Fruit fly (Drosophila melanogaster) whole organism, embryonic: ENCODE data around the gene TH1.

Experiments used
- CG1024 ChIP-seq: fragments of 200-800 bp; sonication (Bioruptor generic); IDR thresholded peaks from 2 replicates; pipeline ENCODE4 v1.3.6; 2022; ENCODE audit warnings: missing biosample characterization, missing genetic modification characterization
- CG11085 ChIP-seq: fragments of 200-800 bp; sonication (Bioruptor generic); IDR thresholded peaks from 2 replicates; pipeline ENCODE4 v1.3.6; 2022; ENCODE audit warnings: missing biosample characterization, missing genetic modification characterization
- CG12071 ChIP-seq: fragments of 200-800 bp; sonication (Bioruptor generic); optimal IDR thresholded peaks from 3 replicates; lab custom pipeline; 2018; ENCODE audit warnings: missing biosample characterization, mild to moderate bottlenecking, missing genetic modification characterization
- CG13624 ChIP-seq: fragments of 200-800 bp; sonication (Bioruptor generic); optimal IDR thresholded peaks from 2 replicates; lab custom pipeline; 2016; ENCODE audit warnings: missing biosample characterization, missing genetic modification characterization
- CG14710 ChIP-seq: fragments of 200-800 bp; sonication (Bioruptor generic); optimal IDR thresholded peaks from 3 replicates; lab custom pipeline; 2019; ENCODE audit warnings: missing biosample characterization, mild to moderate bottlenecking, missing genetic modification characterization, moderate library complexity
- CG17385 ChIP-seq: fragments of 200-800 bp; sonication (Bioruptor generic); optimal IDR thresholded peaks from 3 replicates; lab custom pipeline; 2018; ENCODE audit warnings: missing biosample characterization, mild to moderate bottlenecking, missing genetic modification characterization
- CG17802 ChIP-seq: fragments of 200-800 bp; sonication (Bioruptor generic); optimal IDR thresholded peaks from 2 replicates; lab custom pipeline; 2018; ENCODE audit warnings: missing biosample characterization, mild to moderate bottlenecking, missing genetic modification characterization, moderate library complexity
- CG31388 ChIP-seq: fragments of 200-800 bp; sonication (Bioruptor generic); optimal IDR thresholded peaks from 2 replicates; lab custom pipeline; 2016; ENCODE audit warnings: missing biosample characterization, missing genetic modification characterization
- CG6683 ChIP-seq: fragments of 200-800 bp; sonication (Bioruptor generic); optimal IDR thresholded peaks from 2 replicates; lab custom pipeline; 2017; ENCODE audit warnings: missing biosample characterization, mild to moderate bottlenecking, missing genetic modification characterization, missing genetic modification reagents
- CG7357 ChIP-seq: fragments of 200-800 bp; sonication (Bioruptor generic); IDR thresholded peaks from 3 replicates; pipeline ENCODE4 v1.3.6; 2022; ENCODE audit warnings: missing biosample characterization, missing genetic modification characterization
- CG7839 ChIP-seq: fragments of 200-800 bp; sonication (Bioruptor generic); optimal IDR thresholded peaks from 3 replicates; lab custom pipeline; 2018; ENCODE audit warnings: missing biosample characterization, mild to moderate bottlenecking, missing genetic modification characterization, moderate library complexity
- CG8089 ChIP-seq: fragments of 200-800 bp; sonication (Bioruptor generic); optimal IDR thresholded peaks from 3 replicates; lab custom pipeline; 2016; ENCODE audit warnings: missing biosample characterization, missing genetic modification characterization
- CG8290 ChIP-seq, 3 experiments: fragments of 200-800 bp; sonication (Bioruptor generic); optimal IDR thresholded peaks; 2 replicates each; lab custom pipeline; 2016 to 2019; ENCODE audit warnings: missing biosample characterization in 3 of 3, missing genetic modification characterization in 3 of 3, mild to moderate bottlenecking in 2 of 3, moderate library complexity in 1 of 3
- Camta ChIP-seq: fragments of 200-800 bp; sonication (Bioruptor generic); optimal IDR thresholded peaks from 2 replicates; lab custom pipeline; 2016; ENCODE audit warnings: missing biosample characterization, missing genetic modification characterization
- Dp ChIP-seq: fragments of 200-800 bp; sonication (Bioruptor generic); optimal IDR thresholded peaks from 2 replicates; lab custom pipeline; 2018; ENCODE audit warnings: missing biosample characterization, mild to moderate bottlenecking, missing genetic modification characterization, moderate library complexity
- Dref ChIP-seq: fragments of 200-800 bp; sonication (Bioruptor generic); IDR thresholded peaks from 2 replicates; pipeline ENCODE4 v1.3.6; 2022; ENCODE audit warnings: missing biosample characterization, missing genetic modification characterization
- ERR ChIP-seq: fragments of 200-800 bp; sonication (Bioruptor generic); optimal IDR thresholded peaks from 2 replicates; lab custom pipeline; 2016; ENCODE audit warnings: missing biosample characterization, missing genetic modification characterization
- Eip74EF ChIP-seq, 2 experiments: fragments of 200-800 bp in 1 of 2; fragments of >200 bp in 1 of 2; sonication (Bioruptor generic) in 1 of 2; optimal IDR thresholded peaks; 2 replicates each; lab custom pipeline; 2017 to 2019; ENCODE audit warnings: missing biosample characterization in 2 of 2, missing genetic modification characterization in 2 of 2, mild to moderate bottlenecking in 1 of 2, moderate library complexity in 1 of 2
- Elba2 ChIP-seq: fragments of 200-800 bp; sonication (Bioruptor generic); optimal IDR thresholded peaks from 3 replicates; lab custom pipeline; 2016; ENCODE audit warnings: missing biosample characterization, missing genetic modification characterization
- HmgD ChIP-seq: fragments of 200-800 bp; sonication (Bioruptor generic); optimal IDR thresholded peaks from 3 replicates; lab custom pipeline; 2016; ENCODE audit warnings: missing biosample characterization, missing genetic modification characterization
- Med ChIP-seq: fragments of 200-800 bp; sonication (Bioruptor generic); peaks from one replicate; lab custom pipeline; 2016; ENCODE audit warnings: missing biosample characterization, missing genetic modification characterization, mild to moderate bottlenecking, inconsistent platforms, moderate library complexity
- NC2β ChIP-seq: fragments of 200-800 bp; sonication (Bioruptor generic); optimal IDR thresholded peaks from 2 replicates; lab custom pipeline; 2016; ENCODE audit warnings: missing biosample characterization, missing genetic modification characterization
- NfI ChIP-seq: fragments of 200-800 bp; sonication (Bioruptor generic); optimal IDR thresholded peaks from 3 replicates; lab custom pipeline; 2018; ENCODE audit warnings: missing biosample characterization, mild to moderate bottlenecking, missing genetic modification characterization, moderate library complexity
- Opbp ChIP-seq: fragments of 200-800 bp; sonication (Bioruptor generic); IDR thresholded peaks from 3 replicates; pipeline ENCODE4 v1.3.6; 2022; ENCODE audit warnings: missing biosample characterization, missing genetic modification characterization; ENCODE audit not compliant: partially characterized antibody
- Sin3A ChIP-seq: fragments of >200 bp; optimal IDR thresholded peaks from 2 replicates; lab custom pipeline; 2018
- ab ChIP-seq: fragments of 200-800 bp; sonication (Bioruptor generic); optimal IDR thresholded peaks from 2 replicates; lab custom pipeline; 2016; ENCODE audit warnings: missing biosample characterization, missing genetic modification characterization
- chif ChIP-seq, 2 experiments: fragments of 200-800 bp; sonication (Bioruptor generic); optimal IDR thresholded peaks; 3 replicates each; lab custom pipeline; 2016; ENCODE audit warnings: missing biosample characterization in 2 of 2, missing genetic modification characterization in 2 of 2
- chinmo ChIP-seq: fragments of 200-800 bp; sonication (Bioruptor generic); IDR thresholded peaks from 4 replicates; pipeline ENCODE4 v1.3.6; 2022; ENCODE audit warnings: missing biosample characterization, missing genetic modification characterization; ENCODE audit not compliant: partially characterized antibody
- chn ChIP-seq: fragments of 200-800 bp; sonication (Bioruptor generic); optimal IDR thresholded peaks from 2 replicates; lab custom pipeline; 2016; ENCODE audit warnings: missing biosample characterization, missing genetic modification characterization
- crp ChIP-seq, 2 experiments: fragments of 200-800 bp; sonication (Bioruptor generic); optimal IDR thresholded peaks; 2 replicates in 1 of 2; 3 replicates in 1 of 2; lab custom pipeline; 2017; ENCODE audit warnings: missing biosample characterization in 2 of 2, missing genetic modification characterization in 2 of 2, mild to moderate bottlenecking in 1 of 2, moderate library complexity in 1 of 2
- cwo ChIP-seq: fragments of 200-800 bp; sonication (Bioruptor generic); optimal IDR thresholded peaks from 3 replicates; lab custom pipeline; 2017; ENCODE audit warnings: missing biosample characterization, missing genetic modification characterization, mild to moderate bottlenecking, moderate library complexity, missing genetic modification reagents
- gem ChIP-seq: fragments of 200-800 bp; sonication (Bioruptor generic); optimal IDR thresholded peaks from 2 replicates; lab custom pipeline; 2019; ENCODE audit warnings: missing biosample characterization, mild to moderate bottlenecking, missing genetic modification characterization, moderate library complexity
- gro ChIP-seq: fragments of 200-800 bp; sonication (Bioruptor generic); optimal IDR thresholded peaks from 2 replicates; lab custom pipeline; 2016; ENCODE audit warnings: missing biosample characterization, missing genetic modification characterization
- hbn ChIP-seq: fragments of 200-800 bp; sonication (Bioruptor generic); IDR thresholded peaks from 2 replicates; pipeline ENCODE4 v1.3.6; 2022; ENCODE audit warnings: missing biosample characterization, missing genetic modification characterization; ENCODE audit not compliant: partially characterized antibody
- hkb ChIP-seq, 2 experiments: fragments of 200-800 bp in 1 of 2; fragments of >200 bp in 1 of 2; sonication (Bioruptor generic) in 1 of 2; IDR thresholded peaks in 1 of 2; optimal IDR thresholded peaks in 1 of 2; 2 replicates each; pipeline versions ENCODE4 v1.3.6 to Lab custom; 2017 to 2022; ENCODE audit warnings: missing biosample characterization in 1 of 2, missing genetic modification characterization in 1 of 2
- lab ChIP-seq: fragments of 200-800 bp; sonication (Bioruptor generic); optimal IDR thresholded peaks from 3 replicates; lab custom pipeline; 2017; ENCODE audit warnings: missing biosample characterization, missing genetic modification characterization, mild to moderate bottlenecking, moderate library complexity, missing genetic modification reagents
- mam ChIP-seq: fragments of 200-800 bp; sonication (Bioruptor generic); optimal IDR thresholded peaks from 3 replicates; lab custom pipeline; 2016; ENCODE audit warnings: missing biosample characterization, missing genetic modification characterization
- mld ChIP-seq: fragments of 200-800 bp; sonication (Bioruptor generic); IDR thresholded peaks from 3 replicates; pipeline ENCODE4 v1.3.6; 2022; ENCODE audit warnings: missing biosample characterization, missing genetic modification characterization; ENCODE audit not compliant: partially characterized antibody
- nmo ChIP-seq: fragments of 200-800 bp; sonication (Bioruptor generic); optimal IDR thresholded peaks from 2 replicates; lab custom pipeline; 2018; ENCODE audit warnings: missing biosample characterization, mild to moderate bottlenecking, missing genetic modification characterization, moderate library complexity
- otp ChIP-seq: fragments of 200-800 bp; sonication (Bioruptor generic); IDR thresholded peaks from 3 replicates; pipeline ENCODE4, ENCODE4 v1.3.6; 2022; ENCODE audit warnings: missing biosample characterization, missing genetic modification characterization
- pb ChIP-seq: fragments of 200-800 bp; sonication (Bioruptor generic); optimal IDR thresholded peaks from 3 replicates; lab custom pipeline; 2016; ENCODE audit warnings: missing biosample characterization, missing genetic modification characterization
- pum ChIP-seq: fragments of 200-800 bp; sonication (Bioruptor generic); optimal IDR thresholded peaks from 2 replicates; lab custom pipeline; 2016; ENCODE audit warnings: missing biosample characterization, missing genetic modification characterization
- salm ChIP-seq: fragments of 200-800 bp; sonication (Bioruptor generic); optimal IDR thresholded peaks from 2 replicates; lab custom pipeline; 2018; ENCODE audit warnings: missing biosample characterization, mild to moderate bottlenecking, missing genetic modification characterization
- scrt ChIP-seq: fragments of 200-800 bp; sonication (Bioruptor generic); optimal IDR thresholded peaks from 2 replicates; lab custom pipeline; 2018; ENCODE audit warnings: missing biosample characterization, mild to moderate bottlenecking, missing genetic modification characterization, moderate library complexity
- sens ChIP-seq: fragments of 200-800 bp; sonication (Bioruptor generic); peaks from one replicate; lab custom pipeline; 2016; ENCODE audit warnings: missing biosample characterization, missing genetic modification characterization
- slbo ChIP-seq: fragments of 200-800 bp; sonication (Bioruptor generic); IDR thresholded peaks from 2 replicates; pipeline ENCODE4 v1.3.6; 2022; ENCODE audit warnings: missing biosample characterization, missing genetic modification characterization
- ssp ChIP-seq: fragments of 200-800 bp; sonication (Bioruptor generic); IDR thresholded peaks from 2 replicates; pipeline ENCODE4 v1.3.6; 2022; ENCODE audit warnings: missing biosample characterization, missing genetic modification characterization
- stwl ChIP-seq: fragments of 200-800 bp; sonication (Bioruptor generic); optimal IDR thresholded peaks from 3 replicates; lab custom pipeline; 2018; ENCODE audit warnings: missing biosample characterization, mild to moderate bottlenecking, missing genetic modification characterization, moderate library complexity

Gene TH1

dm6 chrX:16350062-16350461 is 41.2 kb downstream of the TH1 start, which contains the start of gene sl (continued):
- TF ChIP-seq sens (peak; percentile 85), Eip74EF (GFP tag; optimal IDR thresholded peaks at IDR 0.05; lab: Kevin White, UChicago) (peak in 1 of 2 experiments; percentile 59), ab (no peak), pb (GFP tag; lab: Kevin White, UChicago) (no peak), ssp (peak; percentile 95), NfI (no peak), gro (GFP tag; lab: Kevin White, UChicago) (peak; percentile 41), HmgD (GFP tag; lab: Kevin White, UChicago) (no peak), gem (no peak), NC2β (no peak), salm (tag; lab: Kevin White, UChicago) (no peak), otp (GFP tag; lab: Robert Waterston, UW) (0 out of 3 replicates have a peak, but pooled peaks have one; percentile 10), CG14710 (tag; lab: Kevin White, UChicago) (peak; percentile 46), chinmo (GFP tag; lab: Robert Waterston, UW) (0 out of 4 replicates have a peak, but pooled peaks have one; percentile 47), Opbp (GFP tag; lab: Robert Waterston, UW) (0 out of 3 replicates have a peak, but pooled peaks have one; percentile 27), Elba2 (GFP tag; lab: Kevin White, UChicago) (peak; percentile 40), chif (GFP tag; optimal IDR thresholded peaks at IDR 0.05; lab: Kevin White, UChicago) (no peak), stwl (peak; percentile 95), CG11085 (GFP tag; lab: Robert Waterston, UW) (no peak), CG8089 (no peak), slbo (GFP tag; lab: Robert Waterston, UW) (peak; percentile 53), CG13624 (peak; percentile 26), Dref (GFP tag; lab: Robert Waterston, UW) (0 out of 2 replicates have a peak, but pooled peaks have one; percentile 37), cwo (GFP tag; lab: Kevin White, UChicago) (no peak), Sin3A (lab: Kevin White, UChicago) (peak; percentile 6), chn (GFP tag; lab: Kevin White, UChicago) (no peak), CG12071 (no peak), CG6683 (no peak), CG17385 (no peak), Dp (GFP tag; lab: Kevin White, UChicago) (peak; percentile 7), Med (GFP tag; lab: Kevin White, UChicago) (peak; percentile 90), mam (GFP tag; lab: Kevin White, UChicago) (peak; percentile 37), CG17802 (peak; percentile 93), hkb (optimal IDR thresholded peaks at IDR 0.05; lab: Kevin White, UChicago) (no peak), hkb (GFP tag; IDR thresholded peaks at IDR 0.05; lab: Robert Waterston, UW) (no peak), lab (GFP tag; lab: Kevin White, UChicago) (no peak), CG7839 (tag; lab: Kevin White, UChicago) (no peak), mld (GFP tag; lab: Robert Waterston, UW) (no peak), scrt (no peak), CG31388 (GFP tag; lab: Kevin White, UChicago) (no peak), crp (GFP tag; optimal IDR thresholded peaks at IDR 0.05; lab: Kevin White, UChicago) (peak; percentile 5 to 82), CG8290 (GFP tag; optimal IDR thresholded peaks at IDR 0.05; lab: Kevin White, UChicago) (peak; percentile 4), CG8290 (tag; optimal IDR thresholded peaks at IDR 0.05; lab: Kevin White, UChicago) (no peak), nmo (GFP tag; lab: Kevin White, UChicago) (peak; percentile 22), ERR (no peak), CG7357 (GFP tag; lab: Robert Waterston, UW) (peak; percentile 92), CG1024 (GFP tag; lab: Robert Waterston, UW) (peak; percentile 74), pum (no peak), hbn (GFP tag; lab: Robert Waterston, UW) (peak; percentile 49; the same call in 1 of the 2 replicates), Camta (peak; percentile 32)
